Fruit fly (Drosophila melanogaster): ENCODE data around the gene Sfxn2.

DNA sequence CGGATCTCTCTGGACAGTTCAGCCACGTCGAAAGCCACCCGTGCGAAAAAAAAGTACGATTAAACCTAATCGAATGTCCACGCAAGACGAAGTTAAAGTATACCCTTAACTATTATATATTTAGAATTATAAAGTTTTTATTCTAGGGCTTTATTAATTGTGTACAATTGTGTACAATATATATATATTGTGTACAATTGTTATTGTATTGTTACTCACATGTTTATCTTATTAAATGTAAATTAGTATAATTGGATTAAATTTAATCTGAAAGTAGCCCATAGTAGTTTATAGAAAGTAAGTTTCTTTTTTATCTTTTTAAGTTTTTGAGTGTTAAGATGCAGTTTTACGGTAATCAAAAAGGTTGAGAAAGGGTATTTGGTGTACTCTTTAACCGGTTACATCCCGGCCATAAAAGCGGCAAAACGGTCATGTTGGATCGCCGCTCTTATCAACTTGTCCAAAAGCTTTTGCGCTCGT, 9.6 kb upstream of the Sfxn2 start, which contains the start of gene CG43407:
- TF ChIP-seq CTCF (optimal IDR thresholded peaks at IDR 0.05) (no peak), CG8478 (optimal IDR thresholded peaks at IDR 0.05) (no peak)
